Worm (Caenorhabditis elegans) whole organism, late embryonic: ENCODE measurements around the gene F29F11.20.

Experiments used
- C38D4.7 ChIP-seq: fragments of 200-800 bp; sonication (Bioruptor generic); optimal IDR thresholded peaks from 2 replicates; lab custom pipeline; 2018; ENCODE audit warnings: mild to moderate bottlenecking, missing genetic modification characterization, moderate library complexity, missing compliant biosample characterization
- F13H6.1 ChIP-seq: sonication (generic microtip); optimal IDR thresholded peaks from 2 replicates; lab custom pipeline; 2016; ENCODE audit warnings: missing genetic modification characterization, missing compliant biosample characterization
- K09A11.1 ChIP-seq: sonication (generic microtip); optimal IDR thresholded peaks from 2 replicates; lab custom pipeline; 2017; ENCODE audit warnings: antibody characterized with exemption, mild to moderate bottlenecking, missing genetic modification characterization, missing compliant biosample characterization; ENCODE audit not compliant: insufficient read depth
- T23F11.4 ChIP-seq: fragments of 200-800 bp; sonication (Bioruptor generic); optimal IDR thresholded peaks from 2 replicates; lab custom pipeline; 2018; ENCODE audit warnings: mild to moderate bottlenecking, missing genetic modification characterization, missing compliant biosample characterization
- Y22D7AL.16 ChIP-seq: sonication (generic microtip); optimal IDR thresholded peaks from 2 replicates; lab custom pipeline; 2016; ENCODE audit warnings: missing genetic modification characterization, missing compliant biosample characterization
- ahr-1 ChIP-seq: sonication (generic microtip); optimal IDR thresholded peaks from 2 replicates; lab custom pipeline; 2016; ENCODE audit warnings: missing genetic modification characterization, missing compliant biosample characterization
- ama-1 ChIP-seq: fragments of 150-350 bp; optimal IDR thresholded peaks from 2 replicates; lab custom pipeline; 2014
- ceh-14 ChIP-seq: sonication (generic microtip); optimal IDR thresholded peaks from 2 replicates; lab custom pipeline; 2016; ENCODE audit warnings: missing genotype, missing genetic modification characterization, missing compliant biosample characterization
- ceh-18 ChIP-seq: sonication (generic microtip); optimal IDR thresholded peaks from 2 replicates; lab custom pipeline; 2016; ENCODE audit warnings: missing genetic modification characterization, missing compliant biosample characterization
- ceh-19 ChIP-seq: fragments of 200-800 bp; sonication (Bioruptor generic); optimal IDR thresholded peaks from 2 replicates; lab custom pipeline; 2018; ENCODE audit warnings: mild to moderate bottlenecking, missing genetic modification characterization, missing compliant biosample characterization
- ceh-2 ChIP-seq: sonication (generic microtip); optimal IDR thresholded peaks from 2 replicates; lab custom pipeline; 2016; ENCODE audit warnings: missing genotype, missing genetic modification characterization, missing compliant biosample characterization
- ceh-31 ChIP-seq: sonication (generic microtip); optimal IDR thresholded peaks from 2 replicates; lab custom pipeline; 2016; ENCODE audit warnings: missing genetic modification characterization, missing compliant biosample characterization
- ceh-34 ChIP-seq: sonication (generic microtip); optimal IDR thresholded peaks from 2 replicates; lab custom pipeline; 2016; ENCODE audit warnings: mild to moderate bottlenecking, missing genetic modification characterization, missing compliant biosample characterization
- ceh-48 ChIP-seq: sonication (generic microtip); optimal IDR thresholded peaks from 2 replicates; lab custom pipeline; 2016; ENCODE audit warnings: missing genetic modification characterization, inconsistent platforms, missing compliant biosample characterization
- ceh-6 ChIP-seq: fragments of 200-800 bp; sonication (Bioruptor generic); optimal IDR thresholded peaks from 2 replicates; lab custom pipeline; 2018; ENCODE audit warnings: mild to moderate bottlenecking, missing genetic modification characterization, missing compliant biosample characterization
- ceh-9 ChIP-seq: sonication (generic microtip); optimal IDR thresholded peaks from 2 replicates; lab custom pipeline; 2016; ENCODE audit warnings: mild to moderate bottlenecking, missing genetic modification characterization, inconsistent platforms, missing compliant biosample characterization
- che-1 ChIP-seq: sonication (generic microtip); optimal IDR thresholded peaks from 2 replicates; lab custom pipeline; 2016; ENCODE audit warnings: mild to moderate bottlenecking, missing genetic modification characterization, missing compliant biosample characterization
- elt-4 ChIP-seq: sonication (generic microtip); optimal IDR thresholded peaks from 2 replicates; lab custom pipeline; 2016; ENCODE audit warnings: missing genetic modification characterization, missing compliant biosample characterization
- ets-4 ChIP-seq: sonication (generic microtip); optimal IDR thresholded peaks from 2 replicates; lab custom pipeline; 2016; ENCODE audit warnings: missing genetic modification characterization, missing compliant biosample characterization
- eyg-1 ChIP-seq: sonication (generic microtip); optimal IDR thresholded peaks from 2 replicates; lab custom pipeline; 2016; ENCODE audit warnings: missing genotype, missing genetic modification characterization, missing compliant biosample characterization
- fkh-6 ChIP-seq: sonication (generic microtip); optimal IDR thresholded peaks from 2 replicates; lab custom pipeline; 2016; ENCODE audit warnings: missing genetic modification characterization, missing compliant biosample characterization
- gmeb-2 ChIP-seq: sonication (generic microtip); optimal IDR thresholded peaks from 2 replicates; lab custom pipeline; 2016; ENCODE audit warnings: missing genetic modification characterization, inconsistent platforms, missing compliant biosample characterization
- hlh-13 ChIP-seq: fragments of 200-800 bp; sonication (Bioruptor generic); optimal IDR thresholded peaks from 2 replicates; lab custom pipeline; 2018; ENCODE audit warnings: mild to moderate bottlenecking, missing genetic modification characterization, missing compliant biosample characterization
- hlh-15 ChIP-seq: sonication (generic microtip); optimal IDR thresholded peaks from 2 replicates; lab custom pipeline; 2016; ENCODE audit warnings: missing genetic modification characterization, missing compliant biosample characterization
- hlh-30 ChIP-seq: sonication (generic microtip); optimal IDR thresholded peaks from 2 replicates; lab custom pipeline; 2017; ENCODE audit warnings: antibody characterized with exemption, missing genetic modification characterization, missing compliant biosample characterization; ENCODE audit not compliant: insufficient read depth
- mec-3 ChIP-seq: sonication (generic microtip); optimal IDR thresholded peaks from 2 replicates; lab custom pipeline; 2016; ENCODE audit warnings: borderline replicate concordance, missing genetic modification characterization, missing compliant biosample characterization
- nfya-1 ChIP-seq: sonication (generic microtip); optimal IDR thresholded peaks from 2 replicates; lab custom pipeline; 2017; ENCODE audit warnings: missing genetic modification characterization, mild to moderate bottlenecking, missing compliant biosample characterization, antibody characterized with exemption, moderate library complexity
- odd-2 ChIP-seq: sonication (generic microtip); optimal IDR thresholded peaks from 2 replicates; lab custom pipeline; 2017; ENCODE audit warnings: antibody characterized with exemption, mild to moderate bottlenecking, missing genetic modification characterization, missing compliant biosample characterization
- pat-9 ChIP-seq: fragments of 200-800 bp; sonication (Bioruptor generic); optimal IDR thresholded peaks from 2 replicates; lab custom pipeline; 2018; ENCODE audit warnings: mild to moderate bottlenecking, missing genetic modification characterization, moderate library complexity, missing compliant biosample characterization
- pax-1 ChIP-seq: fragments of 150-350 bp; optimal IDR thresholded peaks from 2 replicates; lab custom pipeline; 2014; ENCODE audit warnings: missing biosample characterization, missing genetic modification characterization
- pha-4 ChIP-seq: fragments of 150-350 bp; optimal IDR thresholded peaks from 2 replicates; lab custom pipeline; 2018; ENCODE audit warnings: missing biosample characterization, missing genetic modification reagents, missing genetic modification characterization
- ref-2 ChIP-seq: sonication (generic microtip); optimal IDR thresholded peaks from 2 replicates; lab custom pipeline; 2016; ENCODE audit warnings: missing genetic modification characterization, missing compliant biosample characterization
- rnt-1 ChIP-seq: sonication (generic microtip); optimal IDR thresholded peaks from 2 replicates; lab custom pipeline; 2016; ENCODE audit warnings: missing genetic modification characterization, missing compliant biosample characterization
- sox-4 ChIP-seq: sonication (generic microtip); optimal IDR thresholded peaks from 2 replicates; lab custom pipeline; 2017; ENCODE audit warnings: mild to moderate bottlenecking, missing genetic modification characterization, inconsistent platforms, missing compliant biosample characterization
- syd-9 ChIP-seq: sonication (generic microtip); optimal IDR thresholded peaks from 2 replicates; lab custom pipeline; 2016; ENCODE audit warnings: mild to moderate bottlenecking, missing genetic modification characterization, moderate library complexity, missing compliant biosample characterization
- tbx-2 ChIP-seq: sonication (generic microtip); optimal IDR thresholded peaks from 2 replicates; lab custom pipeline; 2016; ENCODE audit warnings: missing genetic modification characterization, missing compliant biosample characterization
- tbx-7 ChIP-seq: sonication (generic microtip); optimal IDR thresholded peaks from 2 replicates; lab custom pipeline; 2016; ENCODE audit warnings: missing genotype, missing genetic modification characterization, missing compliant biosample characterization
- unc-3 ChIP-seq, 2 experiments: fragments of 200-800 bp in 1 of 2; sonication (Bioruptor generic) in 1 of 2; sonication (generic microtip) in 1 of 2; conservative IDR thresholded peaks in 1 of 2; optimal IDR thresholded peaks in 1 of 2; 2 replicates each; pipeline versions ENCODE4 v1.3.6 to Lab custom; 2016 to 2022; ENCODE audit warnings: missing compliant biosample characterization in 2 of 2, missing genetic modification characterization in 2 of 2, missing genetic modification reagents in 1 of 2
- unc-42 ChIP-seq: sonication (generic microtip); optimal IDR thresholded peaks from 2 replicates; lab custom pipeline; 2016; ENCODE audit warnings: missing genotype, missing genetic modification characterization, missing compliant biosample characterization

F29F11.20 gene

ce11 chrV:10708346-10708745, 20.6 kb downstream of the F29F11.20 start:
- TF ChIP-seq pha-4 (tag; lab: Kevin White, UChicago) = no peak
- no peak for TF ChIP-seq pax-1 (tag; lab: Kevin White, UChicago)
- TF ChIP-seq C38D4.7 (GFP tag; lab: Kevin White, UChicago) = no peak
- no peak for TF ChIP-seq tbx-7 (tag; lab: Kevin White, UChicago)
- no peak for TF ChIP-seq K09A11.1
- TF ChIP-seq syd-9 (tag; lab: Kevin White, UChicago) = no peak
- no peak for TF ChIP-seq unc-3 (GFP tag; conservative IDR thresholded peaks at IDR 0.05; lab: Robert Waterston, UW)
- no peak for TF ChIP-seq unc-3 (tag; optimal IDR thresholded peaks at IDR 0.05; lab: Kevin White, UChicago)
- TF ChIP-seq ceh-19 = no peak
- TF ChIP-seq ceh-18 (tag; lab: Kevin White, UChicago) = no peak

DNA sequence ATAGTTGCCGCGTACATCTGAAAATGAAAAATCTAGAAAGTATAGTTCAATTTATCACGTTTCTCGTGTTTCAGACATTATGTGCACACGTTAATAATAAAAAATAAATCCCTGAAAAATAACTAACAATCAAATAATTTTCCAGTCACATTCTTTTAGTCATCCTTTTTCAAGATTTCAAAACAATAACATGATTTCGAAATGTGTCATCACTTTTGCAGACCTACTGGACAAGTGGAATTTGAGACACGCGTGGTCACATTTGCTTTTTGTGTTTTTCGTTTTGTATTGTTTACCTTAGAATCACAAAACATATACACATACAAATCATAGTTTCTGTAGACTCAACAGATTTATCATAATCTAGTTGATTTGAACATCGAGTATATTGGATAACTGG, 21.7 kb downstream of the F29F11.20 start:
- TF ChIP-seq odd-2 (tag; lab: Kevin White, UChicago) (no peak), pat-9 (no peak), ceh-14 (tag; lab: Kevin White, UChicago) (no peak), tbx-7 (tag; lab: Kevin White, UChicago) (no peak), hlh-30 (tag; lab: Kevin White, UChicago) (no peak), elt-4 (tag; lab: Kevin White, UChicago) (no peak), che-1 (no peak), ceh-2 (tag; lab: Kevin White, UChicago) (no peak), ceh-6 (GFP tag; lab: Kevin White, UChicago) (no peak), rnt-1 (tag; lab: Kevin White, UChicago) (no peak), pha-4 (tag; lab: Kevin White, UChicago) (no peak), fkh-6 (tag; lab: Kevin White, UChicago) (no peak), T23F11.4 (GFP tag; lab: Kevin White, UChicago) (no peak), sox-4 (tag; lab: Kevin White, UChicago) (no peak), ceh-18 (tag; lab: Kevin White, UChicago) (no peak), gmeb-2 (tag; lab: Kevin White, UChicago) (no peak), ets-4 (tag; lab: Kevin White, UChicago) (no peak), ceh-31 (tag; lab: Kevin White, UChicago) (no peak)

DNA sequence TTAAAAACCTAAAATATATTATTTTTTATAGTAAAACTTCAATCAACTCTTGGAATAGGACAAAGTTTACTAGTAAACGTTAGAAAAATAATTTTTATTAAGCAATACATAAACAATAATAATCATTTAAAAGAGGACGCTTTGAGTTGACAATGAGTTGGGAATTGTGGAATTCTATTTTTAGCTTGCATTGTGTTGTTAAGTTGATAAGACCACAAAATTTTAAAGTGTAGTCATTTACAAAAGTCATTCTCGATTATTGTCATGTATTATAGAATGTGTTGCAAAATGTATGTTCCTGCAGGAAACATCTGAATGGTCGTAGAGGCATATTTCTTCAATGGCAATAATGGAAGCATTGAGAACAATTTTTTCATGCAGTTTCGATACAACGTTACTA, 23.3 kb downstream of the F29F11.20 start:
- TF ChIP-seq nfya-1 (tag; lab: Kevin White, UChicago) (no peak), gmeb-2 (tag; lab: Kevin White, UChicago) (no peak), ceh-6 (GFP tag; lab: Kevin White, UChicago) (no peak), che-1 (no peak), ahr-1 (no peak), mec-3 (no peak), ref-2 (tag; lab: Kevin White, UChicago) (no peak), syd-9 (tag; lab: Kevin White, UChicago) (no peak), Y22D7AL.16 (tag; lab: Kevin White, UChicago) (no peak)

DNA sequence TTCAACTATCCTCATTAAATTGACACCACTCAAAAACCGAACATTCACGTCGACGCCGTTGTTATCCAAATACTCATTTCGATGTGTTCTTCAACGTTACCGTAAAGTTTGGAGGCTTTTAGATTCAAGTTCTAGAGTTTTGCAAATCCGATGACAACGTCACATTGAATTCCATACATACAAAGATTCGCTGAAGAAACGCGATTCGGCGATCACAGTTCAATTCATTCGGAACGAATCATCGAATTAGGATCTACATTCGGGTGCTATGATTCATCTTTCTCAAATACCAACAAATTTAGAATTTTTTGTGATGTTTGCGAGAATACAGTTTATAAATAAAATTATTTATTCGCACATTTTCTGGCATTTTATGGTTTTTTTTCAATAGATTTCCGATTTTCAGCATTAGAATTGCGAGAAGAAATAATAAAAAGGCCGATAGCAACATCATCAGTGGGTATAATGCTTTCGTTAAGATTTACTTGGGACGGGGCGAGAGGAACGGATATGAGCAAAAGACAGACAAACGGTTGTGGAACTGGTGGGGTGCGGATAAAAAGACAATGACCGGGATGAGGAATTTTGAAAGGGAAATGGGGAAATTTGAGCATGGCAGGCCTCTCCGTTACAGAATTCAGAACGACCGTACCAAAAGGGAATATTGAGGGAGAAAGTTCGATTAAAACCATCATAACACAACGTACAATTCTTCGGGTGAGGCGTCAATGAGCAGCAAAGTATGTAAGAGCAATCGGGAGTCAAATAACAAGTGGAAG, 24.3 kb downstream of the F29F11.20 start:
- TF ChIP-seq ama-1 (lab: Kevin White, UChicago) (peak; percentile 45), tbx-7 (tag; lab: Kevin White, UChicago) (no peak)

DNA sequence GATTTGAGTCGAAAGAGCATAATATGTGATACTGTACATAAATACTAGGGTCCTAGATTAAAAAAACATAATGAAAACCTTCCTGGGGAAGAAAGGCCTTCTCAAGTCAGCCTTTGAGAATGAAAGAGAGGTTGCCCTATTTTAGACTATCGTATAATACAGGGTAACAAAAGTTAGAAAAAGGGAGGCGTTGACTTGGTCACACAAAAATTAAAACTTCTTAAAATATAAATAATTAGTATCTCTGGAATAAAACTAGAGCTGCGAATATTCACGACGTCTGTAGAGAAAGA, 24.9 kb downstream of the F29F11.20 start:
- TF ChIP-seq T23F11.4 (GFP tag; lab: Kevin White, UChicago) (no peak), Y22D7AL.16 (tag; lab: Kevin White, UChicago) (no peak), fkh-6 (tag; lab: Kevin White, UChicago) (no peak), unc-42 (tag; lab: Kevin White, UChicago) (no peak), ceh-48 (no peak), F13H6.1 (no peak), ceh-34 (tag; lab: Kevin White, UChicago) (no peak), gmeb-2 (tag; lab: Kevin White, UChicago) (no peak), eyg-1 (tag; lab: Kevin White, UChicago) (no peak), tbx-2 (tag; lab: Kevin White, UChicago) (no peak), ceh-9 (tag; lab: Kevin White, UChicago) (no peak), sox-4 (tag; lab: Kevin White, UChicago) (no peak), hlh-15 (tag; lab: Kevin White, UChicago) (no peak), hlh-13 (no peak), syd-9 (tag; lab: Kevin White, UChicago) (no peak), ceh-18 (tag; lab: Kevin White, UChicago) (no peak)
